Worm (Caenorhabditis elegans) whole organism, L2 larva: ENCODE data around the gene Y54G11A.2.

Experiments
- Y55F3AM.14 ChIP-seq: fragments of 200-800 bp; sonication (Bioruptor generic); optimal IDR thresholded peaks from 2 replicates; lab custom pipeline; 2018; ENCODE audit warnings: mild to moderate bottlenecking, missing genetic modification characterization, missing compliant biosample characterization
- ama-1 ChIP-seq: fragments of 150-350 bp; optimal IDR thresholded peaks from 2 replicates; lab custom pipeline; 2018; ENCODE audit warnings: inconsistent platforms
- dmd-4 ChIP-seq: sonication (generic microtip); optimal IDR thresholded peaks from 2 replicates; lab custom pipeline; 2017; ENCODE audit warnings: missing biosample characterization, missing genetic modification characterization
- egl-27 ChIP-seq: sonication (generic microtip); optimal IDR thresholded peaks from 3 replicates; lab custom pipeline; 2017; ENCODE audit warnings: missing biosample characterization, missing genetic modification reagents, missing genetic modification characterization

DNA sequence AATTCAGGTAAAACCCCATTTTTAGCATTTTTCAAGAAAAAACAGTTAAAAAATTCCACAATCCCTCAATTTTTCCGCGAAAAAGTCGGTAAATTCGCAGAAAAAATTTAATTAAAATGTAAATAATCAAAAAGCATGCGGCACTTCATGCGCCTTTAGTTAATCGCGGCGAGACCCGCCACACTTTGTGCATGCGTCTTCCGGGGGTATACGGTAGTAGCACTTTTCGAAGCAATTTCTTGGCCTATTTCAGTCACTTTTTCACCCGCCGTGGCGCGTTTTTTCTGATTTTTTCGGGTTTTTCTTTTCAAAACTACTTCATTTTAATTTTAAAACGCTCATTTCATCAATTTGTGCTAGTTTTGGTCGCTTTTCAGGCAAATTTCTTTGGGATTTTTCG, 4.9 kb upstream of the Y54G11A.2 start:
- TF ChIP-seq ama-1 (lab: Kevin White, UChicago) (no peak), egl-27 (tag; lab: Kevin White, UChicago) (no peak), Y55F3AM.14 (GFP tag; lab: Kevin White, UChicago) (no peak), dmd-4 (tag; lab: Kevin White, UChicago) (no peak)
